Fruit fly (Drosophila melanogaster) whole organism, embryonic: ENCODE results near the gene Lrch.
A peak's percentile ranks its signal among the peaks of the same experiment; 100 is the strongest.

Experiments
- ATbp ChIP-seq: fragments of 200-800 bp; sonication (Bioruptor generic); optimal IDR thresholded peaks from 2 replicates; lab custom pipeline; 2017; ENCODE audit warnings: missing biosample characterization, mild to moderate bottlenecking, missing genetic modification characterization, missing genetic modification reagents
- CG10209 ChIP-seq: fragments of 200-800 bp; sonication (Bioruptor generic); optimal IDR thresholded peaks from 3 replicates; lab custom pipeline; 2017; ENCODE audit warnings: missing biosample characterization, mild to moderate bottlenecking, missing genetic modification characterization, missing genetic modification reagents
- CG11696 ChIP-seq: fragments of 200-800 bp; sonication (Bioruptor generic); IDR thresholded peaks from 2 replicates; pipeline ENCODE4 v1.3.6; 2022; ENCODE audit warnings: missing biosample characterization, missing genetic modification characterization
- CG11723 ChIP-seq: fragments of 200-800 bp; sonication (Bioruptor generic); optimal IDR thresholded peaks from 2 replicates; lab custom pipeline; 2017; ENCODE audit warnings: missing biosample characterization, mild to moderate bottlenecking, missing genetic modification characterization
- CG14710 ChIP-seq: fragments of 200-800 bp; sonication (Bioruptor generic); optimal IDR thresholded peaks from 3 replicates; lab custom pipeline; 2019; ENCODE audit warnings: missing biosample characterization, mild to moderate bottlenecking, missing genetic modification characterization, moderate library complexity
- CG1529 ChIP-seq: fragments of 200-800 bp; sonication (Bioruptor generic); optimal IDR thresholded peaks from 3 replicates; lab custom pipeline; 2018; ENCODE audit warnings: missing biosample characterization, missing genetic modification characterization
- CG16813 ChIP-seq: fragments of 200-800 bp; sonication (Bioruptor generic); IDR thresholded peaks from 3 replicates; pipeline ENCODE4 v1.3.6; 2022; ENCODE audit warnings: missing biosample characterization, missing genetic modification characterization; ENCODE audit not compliant: partially characterized antibody
- CG16863 ChIP-seq: fragments of 200-800 bp; sonication (Bioruptor generic); optimal IDR thresholded peaks from 3 replicates; lab custom pipeline; 2016; ENCODE audit warnings: missing biosample characterization, missing genetic modification characterization
- CG17385 ChIP-seq: fragments of 200-800 bp; sonication (Bioruptor generic); optimal IDR thresholded peaks from 3 replicates; lab custom pipeline; 2018; ENCODE audit warnings: missing biosample characterization, mild to moderate bottlenecking, missing genetic modification characterization
- CG18619 ChIP-seq: fragments of 200-800 bp; sonication (Bioruptor generic); optimal IDR thresholded peaks from 3 replicates; lab custom pipeline; 2017; ENCODE audit warnings: missing biosample characterization, mild to moderate bottlenecking, missing genetic modification characterization
- CG2116 ChIP-seq: fragments of 200-800 bp; sonication (Bioruptor generic); optimal IDR thresholded peaks from 3 replicates; lab custom pipeline; 2018; ENCODE audit warnings: missing biosample characterization, mild to moderate bottlenecking, missing genetic modification characterization
- CG30020 ChIP-seq: fragments of 200-800 bp; optimal IDR thresholded peaks from 2 replicates; lab custom pipeline; 2019; ENCODE audit warnings: missing biosample characterization, mild to moderate bottlenecking, missing genetic modification characterization, moderate library complexity
- CG30403 ChIP-seq: fragments of 200-800 bp; sonication (Bioruptor generic); optimal IDR thresholded peaks from 3 replicates; lab custom pipeline; 2016; ENCODE audit warnings: missing biosample characterization, missing genetic modification characterization
- CG31365 ChIP-seq: fragments of 200-800 bp; sonication (Bioruptor generic); optimal IDR thresholded peaks from 2 replicates; lab custom pipeline; 2018; ENCODE audit warnings: missing biosample characterization, mild to moderate bottlenecking, missing genetic modification characterization
- CG3281 ChIP-seq: fragments of 200-800 bp; sonication (Bioruptor generic); optimal IDR thresholded peaks from 3 replicates; lab custom pipeline; 2017; ENCODE audit warnings: missing biosample characterization, mild to moderate bottlenecking, missing genetic modification characterization
- CG33213 ChIP-seq: fragments of 200-800 bp; sonication (Bioruptor generic); optimal IDR thresholded peaks from 3 replicates; lab custom pipeline; 2016; ENCODE audit warnings: missing biosample characterization, missing genetic modification characterization
- CG34422 ChIP-seq: fragments of 200-800 bp; sonication (Bioruptor generic); IDR thresholded peaks from 3 replicates; pipeline ENCODE4 v1.3.6; 2022; ENCODE audit warnings: missing biosample characterization, missing genetic modification characterization
- CG4282 ChIP-seq: fragments of 200-800 bp; sonication (Bioruptor generic); optimal IDR thresholded peaks from 2 replicates; lab custom pipeline; 2016; ENCODE audit warnings: missing biosample characterization, missing genetic modification characterization
- CG6654 ChIP-seq: fragments of 200-800 bp; sonication (Bioruptor generic); optimal IDR thresholded peaks from 2 replicates; lab custom pipeline; 2017; ENCODE audit warnings: missing biosample characterization, mild to moderate bottlenecking, missing genetic modification characterization
- CG7987 ChIP-seq: fragments of 200-800 bp; sonication (Bioruptor generic); optimal IDR thresholded peaks from 2 replicates; lab custom pipeline; 2018; ENCODE audit warnings: missing biosample characterization, mild to moderate bottlenecking, missing genetic modification characterization, moderate library complexity
- CG8924 ChIP-seq: fragments of 200-800 bp; optimal IDR thresholded peaks from 3 replicates; lab custom pipeline; 2019; ENCODE audit warnings: missing biosample characterization, mild to moderate bottlenecking, missing genetic modification characterization, moderate library complexity
- CG9797 ChIP-seq: fragments of 200-800 bp; sonication (Bioruptor generic); optimal IDR thresholded peaks from 3 replicates; lab custom pipeline; 2018; ENCODE audit warnings: missing biosample characterization, mild to moderate bottlenecking, missing genetic modification characterization
- CG9876 ChIP-seq: fragments of 200-800 bp; sonication (Bioruptor generic); optimal IDR thresholded peaks from 2 replicates; lab custom pipeline; 2016; ENCODE audit warnings: missing biosample characterization, missing genetic modification characterization
- CHES-1-like ChIP-seq: fragments of 200-800 bp; sonication (Bioruptor generic); optimal IDR thresholded peaks from 2 replicates; lab custom pipeline; 2016; ENCODE audit warnings: missing biosample characterization, missing genetic modification characterization
- Drgx ChIP-seq: fragments of 200-800 bp; sonication (Bioruptor generic); IDR thresholded peaks from 2 replicates; pipeline ENCODE4 v1.3.6; 2022; ENCODE audit warnings: missing biosample characterization, missing genetic modification characterization
- E2f1 ChIP-seq: fragments of 200-800 bp; sonication (Bioruptor generic); IDR thresholded peaks from 2 replicates; pipeline ENCODE4 v1.3.6; 2022; ENCODE audit warnings: missing biosample characterization, missing genetic modification characterization
- Ets65A ChIP-seq: fragments of 200-800 bp; sonication (Bioruptor generic); peaks from one replicate; lab custom pipeline; 2016; ENCODE audit warnings: missing biosample characterization, missing genetic modification characterization
- Hsf ChIP-seq: fragments of 200-800 bp; sonication (Bioruptor generic); optimal IDR thresholded peaks from 3 replicates; lab custom pipeline; 2016; ENCODE audit warnings: missing biosample characterization, missing genetic modification characterization
- MTF-1 ChIP-seq: fragments of 200-800 bp; sonication (Bioruptor generic); optimal IDR thresholded peaks from 2 replicates; lab custom pipeline; 2018; ENCODE audit warnings: missing biosample characterization, mild to moderate bottlenecking, missing genetic modification characterization, borderline replicate concordance
- Meics ChIP-seq: fragments of 200-800 bp; sonication (Bioruptor generic); optimal IDR thresholded peaks from 2 replicates; lab custom pipeline; 2017; ENCODE audit warnings: missing biosample characterization, mild to moderate bottlenecking, missing genetic modification characterization
- Nf-YB ChIP-seq: fragments of 200-800 bp; sonication (Bioruptor generic); optimal IDR thresholded peaks from 3 replicates; lab custom pipeline; 2019; ENCODE audit warnings: missing biosample characterization, mild to moderate bottlenecking, missing genetic modification characterization, moderate library complexity
- Ravus ChIP-seq: fragments of 200-800 bp; sonication (Bioruptor generic); IDR thresholded peaks from 2 replicates; pipeline ENCODE4 v1.3.6; 2022; ENCODE audit warnings: missing biosample characterization, missing genetic modification characterization
- Stat92E ChIP-seq, 3 experiments: fragments of >200 bp in 2 of 3; fragments of 200-800 bp in 1 of 3; sonication (Bioruptor generic) in 1 of 3; optimal IDR thresholded peaks; 2 replicates each; lab custom pipeline; 2017 to 2019; ENCODE audit warnings: missing biosample characterization in 3 of 3, missing genetic modification characterization in 3 of 3, mild to moderate bottlenecking in 1 of 3, moderate library complexity in 1 of 3
- Trl ChIP-seq, 3 experiments: fragments of >200 bp in 2 of 3; fragments of 200-800 bp in 1 of 3; sonication (Bioruptor generic) in 1 of 3; optimal IDR thresholded peaks; 2 replicates in 1 of 3; 3 replicates in 2 of 3; lab custom pipeline; 2016 to 2017; ENCODE audit warnings: missing biosample characterization in 1 of 3, missing genetic modification characterization in 1 of 3
- al ChIP-seq: fragments of 200-800 bp; sonication (Bioruptor generic); IDR thresholded peaks from 2 replicates; pipeline ENCODE4 v1.3.6; 2022; ENCODE audit warnings: missing biosample characterization, missing genetic modification characterization
- crc ChIP-seq: fragments of 200-800 bp; sonication (Bioruptor generic); optimal IDR thresholded peaks from 2 replicates; lab custom pipeline; 2016; ENCODE audit warnings: missing biosample characterization, missing genetic modification characterization
- crol ChIP-seq: fragments of 200-800 bp; sonication (Bioruptor generic); IDR thresholded peaks from 2 replicates; pipeline ENCODE4 v1.3.6; 2022; ENCODE audit warnings: missing biosample characterization, missing genetic modification characterization
- ewg ChIP-seq: fragments of 200-800 bp; sonication (Bioruptor generic); optimal IDR thresholded peaks from 3 replicates; lab custom pipeline; 2017; ENCODE audit warnings: mild to moderate bottlenecking, missing biosample characterization, missing genetic modification reagents, missing genetic modification characterization
- gce ChIP-seq: fragments of 200-800 bp; sonication (Bioruptor generic); IDR thresholded peaks from 3 replicates; pipeline ENCODE4 v1.3.6; 2022; ENCODE audit warnings: missing biosample characterization, missing genetic modification characterization
- hb ChIP-seq: fragments of 200-800 bp; sonication (Bioruptor generic); IDR thresholded peaks from 3 replicates; pipeline ENCODE4 v1.3.6; 2022; ENCODE audit warnings: missing biosample characterization, missing genetic modification characterization; ENCODE audit not compliant: partially characterized antibody
- odd ChIP-seq: fragments of 200-800 bp; sonication (Bioruptor generic); optimal IDR thresholded peaks from 2 replicates; lab custom pipeline; 2017; ENCODE audit warnings: missing biosample characterization, mild to moderate bottlenecking, missing genetic modification characterization
- pho ChIP-seq: fragments of 200-800 bp; sonication (Bioruptor generic); optimal IDR thresholded peaks from 2 replicates; lab custom pipeline; 2016; ENCODE audit warnings: missing biosample characterization, missing genetic modification characterization
- prd ChIP-seq, 3 experiments: fragments of >200 bp in 2 of 3; fragments of 200-800 bp in 1 of 3; sonication (Bioruptor generic) in 1 of 3; optimal IDR thresholded peaks in 2 of 3; IDR thresholded peaks in 1 of 3; 2 replicates in 2 of 3; 3 replicates in 1 of 3; pipeline versions ENCODE4 v1.3.6 to Lab custom; 2017 to 2022; ENCODE audit warnings: missing biosample characterization in 1 of 3, missing genetic modification characterization in 1 of 3
- repo ChIP-seq: fragments of 200-800 bp; sonication (Bioruptor generic); optimal IDR thresholded peaks from 2 replicates; lab custom pipeline; 2016; ENCODE audit warnings: missing biosample characterization, missing genetic modification characterization
- salm ChIP-seq: fragments of 200-800 bp; sonication (Bioruptor generic); optimal IDR thresholded peaks from 2 replicates; lab custom pipeline; 2018; ENCODE audit warnings: missing biosample characterization, mild to moderate bottlenecking, missing genetic modification characterization
- slou ChIP-seq: fragments of 200-800 bp; sonication (Bioruptor generic); optimal IDR thresholded peaks from 3 replicates; lab custom pipeline; 2016; ENCODE audit warnings: missing biosample characterization, missing genetic modification characterization
- ssp ChIP-seq: fragments of 200-800 bp; sonication (Bioruptor generic); IDR thresholded peaks from 2 replicates; pipeline ENCODE4 v1.3.6; 2022; ENCODE audit warnings: missing biosample characterization, missing genetic modification characterization
- twi ChIP-seq: fragments of 200-800 bp; optimal IDR thresholded peaks from 2 replicates; lab custom pipeline; 2019; ENCODE audit warnings: missing biosample characterization, mild to moderate bottlenecking, missing genetic modification characterization, moderate library complexity
- wek ChIP-seq: fragments of 200-800 bp; sonication (Bioruptor generic); optimal IDR thresholded peaks from 3 replicates; lab custom pipeline; 2018; ENCODE audit warnings: missing biosample characterization, mild to moderate bottlenecking, missing genetic modification characterization, moderate library complexity

Lrch gene

DNA sequence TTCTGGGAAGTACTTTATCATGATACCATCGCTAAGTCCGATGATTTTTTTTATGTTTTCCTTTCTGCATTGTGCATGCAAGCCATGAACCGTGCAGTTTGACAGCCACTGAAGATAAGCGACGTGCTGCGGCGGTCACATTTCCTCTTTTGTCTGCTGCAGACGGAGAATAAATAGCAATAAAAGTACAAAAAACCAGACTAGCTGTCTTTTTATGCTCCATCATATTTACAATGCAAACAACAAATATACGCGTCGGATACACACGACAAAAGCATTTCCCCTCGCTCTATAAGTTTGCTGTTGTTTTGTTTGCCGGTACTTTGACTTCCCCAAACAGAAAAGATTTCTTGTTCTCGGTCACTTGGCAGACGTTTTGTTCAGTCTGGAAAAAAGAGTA, 4.1 kb downstream of the Lrch start (continued):
- TF ChIP-seq CG2116 (GFP tag; lab: Kevin White, UChicago) (peak; percentile 39), hb (GFP tag; lab: Robert Waterston, UW) (no peak), ssp (GFP tag; lab: Robert Waterston, UW) (no peak), slou (GFP tag; lab: Kevin White, UChicago) (peak; percentile 13), repo (GFP tag; lab: Kevin White, UChicago) (peak; percentile 56), CG9797 (GFP tag; lab: Kevin White, UChicago) (peak; percentile 17), CG11723 (GFP tag; lab: Kevin White, UChicago) (peak; percentile 67), CG31365 (peak; percentile 60), CG8924 (tag; lab: Kevin White, UChicago) (peak; percentile 72), Ravus (GFP tag; lab: Robert Waterston, UW) (no peak), Nf-YB (GFP tag; lab: Kevin White, UChicago) (peak; percentile 51), prd (optimal IDR thresholded peaks at IDR 0.05; lab: Kevin White, UChicago) (no peak), prd (GFP tag; IDR thresholded peaks at IDR 0.05; lab: Robert Waterston, UW) (peak; percentile 33; the same call in 1 of the 3 replicates), CG16813 (GFP tag; lab: Robert Waterston, UW) (no peak), Meics (GFP tag; lab: Kevin White, UChicago) (peak; percentile 9), gce (GFP tag; lab: Robert Waterston, UW) (peak; percentile 78), Hsf (peak; percentile 39), CG30020 (no peak), wek (peak; percentile 89), ewg (GFP tag; lab: Kevin White, UChicago) (peak; percentile 69), CG7987 (GFP tag; lab: Kevin White, UChicago) (peak; percentile 83), E2f1 (peak; percentile 19; the same call in 1 of the 2 replicates), CG18619 (GFP tag; lab: Kevin White, UChicago) (peak; percentile 73), crc (GFP tag; lab: Kevin White, UChicago) (peak; percentile 42), CG9876 (GFP tag; lab: Kevin White, UChicago) (peak; percentile 38), Stat92E (GFP tag; optimal IDR thresholded peaks at IDR 0.05; lab: Kevin White, UChicago) (peak in 1 of 3 experiments; percentile 63), CG4282 (GFP tag; lab: Kevin White, UChicago) (no peak), twi (tag; lab: Kevin White, UChicago) (peak; percentile 64), Ets65A (GFP tag; lab: Kevin White, UChicago) (no peak), CG10209 (peak; percentile 83), Trl (optimal IDR thresholded peaks at IDR 0.05; lab: Kevin White, UChicago) (no peak), Trl (GFP tag; optimal IDR thresholded peaks at IDR 0.05; lab: Kevin White, UChicago) (peak; percentile 82), CG33213 (GFP tag; lab: Kevin White, UChicago) (peak; percentile 83), CG11696 (GFP tag; lab: Robert Waterston, UW) (peak; percentile 47; the same call in 1 of the 2 replicates), CG16863 (GFP tag; lab: Kevin White, UChicago) (peak; percentile 74), CG30403 (peak; percentile 10), CG17385 (peak; percentile 55), CG34422 (GFP tag; lab: Robert Waterston, UW) (no peak), MTF-1 (GFP tag; lab: Kevin White, UChicago) (peak; percentile 91), pho (peak; percentile 17), CHES-1-like (GFP tag; lab: Kevin White, UChicago) (peak; percentile 45), al (GFP tag; lab: Robert Waterston, UW) (no peak), crol (GFP tag; lab: Robert Waterston, UW) (peak; percentile 37; the same call in 1 of the 2 replicates), CG1529 (GFP tag; lab: Kevin White, UChicago) (peak; percentile 74), Drgx (GFP tag; lab: Robert Waterston, UW) (peak; percentile 28; the same call in 1 of the 2 replicates), ATbp (GFP tag; lab: Kevin White, UChicago) (peak; percentile 95), odd (GFP tag; lab: Kevin White, UChicago) (peak; percentile 73), salm (tag; lab: Kevin White, UChicago) (peak; percentile 78), CG6654 (GFP tag; lab: Kevin White, UChicago) (peak; percentile 94), CG3281 (GFP tag; lab: Kevin White, UChicago) (no peak), CG14710 (tag; lab: Kevin White, UChicago) (peak; percentile 79)
